Fruit fly (Drosophila melanogaster) whole organism, embryonic: ENCODE data around the gene CG14190.

Experiments used
- CG13424 ChIP-seq: fragments of 200-800 bp; sonication (Bioruptor generic); optimal IDR thresholded peaks from 2 replicates; lab custom pipeline; 2019; ENCODE audit warnings: missing biosample characterization, mild to moderate bottlenecking, missing genetic modification characterization, moderate library complexity
- CG14014 ChIP-seq: fragments of 200-800 bp; sonication (Bioruptor generic); IDR thresholded peaks from 2 replicates; pipeline ENCODE4 v1.3.6; 2022; ENCODE audit warnings: missing biosample characterization, missing genetic modification characterization
- CG14441 ChIP-seq: fragments of 200-800 bp; sonication (Bioruptor generic); IDR thresholded peaks from 2 replicates; pipeline ENCODE4 v1.3.6; 2022; ENCODE audit warnings: missing biosample characterization, missing genetic modification characterization
- CG14710 ChIP-seq: fragments of 200-800 bp; sonication (Bioruptor generic); optimal IDR thresholded peaks from 3 replicates; lab custom pipeline; 2019; ENCODE audit warnings: missing biosample characterization, mild to moderate bottlenecking, missing genetic modification characterization, moderate library complexity
- CG1602 ChIP-seq: fragments of 200-800 bp; sonication (Bioruptor generic); optimal IDR thresholded peaks from 3 replicates; lab custom pipeline; 2016; ENCODE audit warnings: missing biosample characterization, missing genetic modification characterization
- CG16813 ChIP-seq: fragments of 200-800 bp; sonication (Bioruptor generic); IDR thresholded peaks from 3 replicates; pipeline ENCODE4 v1.3.6; 2022; ENCODE audit warnings: missing biosample characterization, missing genetic modification characterization; ENCODE audit not compliant: partially characterized antibody
- CG16815 ChIP-seq: fragments of 200-800 bp; sonication (Bioruptor generic); optimal IDR thresholded peaks from 3 replicates; lab custom pipeline; 2017; ENCODE audit warnings: missing biosample characterization, mild to moderate bottlenecking, missing genetic modification characterization
- CG17829 ChIP-seq: fragments of 200-800 bp; optimal IDR thresholded peaks from 2 replicates; lab custom pipeline; 2019; ENCODE audit warnings: missing biosample characterization, mild to moderate bottlenecking, missing genetic modification characterization, moderate library complexity
- CG1832 ChIP-seq: fragments of 200-800 bp; sonication (Bioruptor generic); optimal IDR thresholded peaks from 2 replicates; lab custom pipeline; 2017; ENCODE audit warnings: missing biosample characterization, mild to moderate bottlenecking, missing genetic modification characterization, inconsistent platforms
- CG18476 ChIP-seq: fragments of 200-800 bp; sonication (Bioruptor generic); optimal IDR thresholded peaks from 2 replicates; lab custom pipeline; 2016; ENCODE audit warnings: missing biosample characterization, mild to moderate bottlenecking, missing genetic modification characterization
- CG2120 ChIP-seq: fragments of 200-800 bp; sonication (Bioruptor generic); optimal IDR thresholded peaks from 3 replicates; lab custom pipeline; 2016; ENCODE audit warnings: missing biosample characterization, missing genetic modification characterization
- CG2678 ChIP-seq: fragments of 200-800 bp; sonication (Bioruptor generic); optimal IDR thresholded peaks from 3 replicates; lab custom pipeline; 2019; ENCODE audit warnings: missing biosample characterization, mild to moderate bottlenecking, missing genetic modification characterization, moderate library complexity
- CG30403 ChIP-seq: fragments of 200-800 bp; sonication (Bioruptor generic); optimal IDR thresholded peaks from 3 replicates; lab custom pipeline; 2016; ENCODE audit warnings: missing biosample characterization, missing genetic modification characterization
- CG31441 ChIP-seq: fragments of 200-800 bp; sonication (Bioruptor generic); IDR thresholded peaks from 2 replicates; pipeline ENCODE4 v1.3.6; 2022; ENCODE audit warnings: missing biosample characterization, missing genetic modification characterization
- CG7357 ChIP-seq: fragments of 200-800 bp; sonication (Bioruptor generic); IDR thresholded peaks from 3 replicates; pipeline ENCODE4 v1.3.6; 2022; ENCODE audit warnings: missing biosample characterization, missing genetic modification characterization
- CG7556 ChIP-seq: fragments of 200-800 bp; sonication (Bioruptor generic); optimal IDR thresholded peaks from 2 replicates; lab custom pipeline; 2017; ENCODE audit warnings: missing biosample characterization, mild to moderate bottlenecking, missing genetic modification characterization
- CG7839 ChIP-seq: fragments of 200-800 bp; sonication (Bioruptor generic); optimal IDR thresholded peaks from 3 replicates; lab custom pipeline; 2018; ENCODE audit warnings: missing biosample characterization, mild to moderate bottlenecking, missing genetic modification characterization, moderate library complexity
- CG9727 ChIP-seq: fragments of 200-800 bp; sonication (Bioruptor generic); optimal IDR thresholded peaks from 3 replicates; lab custom pipeline; 2017; ENCODE audit warnings: missing biosample characterization, mild to moderate bottlenecking, missing genetic modification characterization
- CG9817 ChIP-seq: fragments of 200-800 bp; sonication (Bioruptor generic); optimal IDR thresholded peaks from 2 replicates; lab custom pipeline; 2018; ENCODE audit warnings: missing biosample characterization, mild to moderate bottlenecking, missing genetic modification characterization, moderate library complexity
- Camta ChIP-seq: fragments of 200-800 bp; sonication (Bioruptor generic); optimal IDR thresholded peaks from 2 replicates; lab custom pipeline; 2016; ENCODE audit warnings: missing biosample characterization, missing genetic modification characterization
- CoRest ChIP-seq: fragments of 200-800 bp; sonication (Bioruptor generic); optimal IDR thresholded peaks from 3 replicates; lab custom pipeline; 2018; ENCODE audit warnings: missing biosample characterization, mild to moderate bottlenecking, missing genetic modification characterization, moderate library complexity
- D ChIP-seq, 2 experiments: fragments of 200-800 bp in 1 of 2; fragments of >200 bp in 1 of 2; sonication (Bioruptor generic) in 1 of 2; optimal IDR thresholded peaks; 2 replicates in 1 of 2; 3 replicates in 1 of 2; lab custom pipeline; 2017; ENCODE audit warnings: mild to moderate bottlenecking in 1 of 2, missing biosample characterization in 1 of 2, missing genetic modification characterization in 1 of 2, missing genetic modification reagents in 1 of 2
- Dek ChIP-seq: fragments of 200-800 bp; sonication (Bioruptor generic); optimal IDR thresholded peaks from 3 replicates; lab custom pipeline; 2019; ENCODE audit warnings: missing biosample characterization, mild to moderate bottlenecking, missing genetic modification characterization, moderate library complexity
- Eip74EF ChIP-seq, 2 experiments: fragments of 200-800 bp in 1 of 2; fragments of >200 bp in 1 of 2; sonication (Bioruptor generic) in 1 of 2; optimal IDR thresholded peaks; 2 replicates each; lab custom pipeline; 2017 to 2019; ENCODE audit warnings: missing biosample characterization in 2 of 2, missing genetic modification characterization in 2 of 2, mild to moderate bottlenecking in 1 of 2, moderate library complexity in 1 of 2
- HHEX ChIP-seq: fragments of 200-800 bp; sonication (Bioruptor generic); optimal IDR thresholded peaks from 3 replicates; lab custom pipeline; 2017; ENCODE audit warnings: missing biosample characterization, mild to moderate bottlenecking, missing genetic modification characterization, missing genetic modification reagents
- Hmr ChIP-seq: fragments of 200-800 bp; sonication (Bioruptor generic); optimal IDR thresholded peaks from 3 replicates; lab custom pipeline; 2017; ENCODE audit warnings: mild to moderate bottlenecking, missing biosample characterization, missing genetic modification reagents, missing genetic modification characterization
- Meics ChIP-seq: fragments of 200-800 bp; sonication (Bioruptor generic); optimal IDR thresholded peaks from 2 replicates; lab custom pipeline; 2017; ENCODE audit warnings: missing biosample characterization, mild to moderate bottlenecking, missing genetic modification characterization
- Nf-YC ChIP-seq: fragments of 200-800 bp; optimal IDR thresholded peaks from 3 replicates; lab custom pipeline; 2019; ENCODE audit warnings: missing biosample characterization, mild to moderate bottlenecking, missing genetic modification characterization, moderate library complexity
- Pdp1 ChIP-seq, 2 experiments: fragments of 200-800 bp; sonication (Bioruptor generic); optimal IDR thresholded peaks; 3 replicates each; lab custom pipeline; 2016; ENCODE audit warnings: missing biosample characterization in 2 of 2, missing genetic modification characterization in 2 of 2, mild to moderate bottlenecking in 1 of 2, moderate library complexity in 1 of 2
- bsh ChIP-seq, 2 experiments: fragments of 200-800 bp; sonication (Bioruptor generic); optimal IDR thresholded peaks; 2 replicates each; lab custom pipeline; 2017 to 2018; ENCODE audit warnings: mild to moderate bottlenecking in 2 of 2, missing biosample characterization in 2 of 2, missing genetic modification characterization in 2 of 2, moderate library complexity in 1 of 2
- cg ChIP-seq: fragments of 200-800 bp; sonication (Bioruptor generic); optimal IDR thresholded peaks from 3 replicates; lab custom pipeline; 2019; ENCODE audit warnings: missing biosample characterization, mild to moderate bottlenecking, missing genetic modification characterization, moderate library complexity
- chif ChIP-seq, 2 experiments: fragments of 200-800 bp; sonication (Bioruptor generic); optimal IDR thresholded peaks; 3 replicates each; lab custom pipeline; 2016; ENCODE audit warnings: missing biosample characterization in 2 of 2, missing genetic modification characterization in 2 of 2
- crol ChIP-seq: fragments of 200-800 bp; sonication (Bioruptor generic); IDR thresholded peaks from 2 replicates; pipeline ENCODE4 v1.3.6; 2022; ENCODE audit warnings: missing biosample characterization, missing genetic modification characterization
- danr ChIP-seq: fragments of 200-800 bp; sonication (Bioruptor generic); IDR thresholded peaks from 2 replicates; pipeline ENCODE4 v1.3.6; 2022; ENCODE audit warnings: missing biosample characterization, missing genetic modification characterization
- dmrt11E ChIP-seq: fragments of 200-800 bp; sonication (Bioruptor generic); optimal IDR thresholded peaks from 3 replicates; lab custom pipeline; 2018; ENCODE audit warnings: missing biosample characterization, mild to moderate bottlenecking, missing genetic modification characterization, moderate library complexity
- dpn ChIP-seq, 2 experiments: fragments of 200-800 bp; sonication (Bioruptor generic); optimal IDR thresholded peaks; 3 replicates each; lab custom pipeline; 2016; ENCODE audit warnings: missing biosample characterization in 2 of 2, missing genetic modification characterization in 2 of 2
- eve ChIP-seq, 2 experiments: fragments of >200 bp; optimal IDR thresholded peaks; 2 replicates each; lab custom pipeline; 2017; ENCODE audit warnings: missing biosample characterization in 2 of 2, missing genetic modification characterization in 2 of 2
- fd96Cb ChIP-seq: fragments of 200-800 bp; sonication (Bioruptor generic); optimal IDR thresholded peaks from 2 replicates; lab custom pipeline; 2018; ENCODE audit warnings: missing biosample characterization, mild to moderate bottlenecking, missing genetic modification characterization, moderate library complexity
- gsb-n ChIP-seq: fragments of 200-800 bp; sonication (Bioruptor generic); optimal IDR thresholded peaks from 3 replicates; lab custom pipeline; 2018; ENCODE audit warnings: missing biosample characterization, mild to moderate bottlenecking, missing genetic modification characterization
- hbn ChIP-seq: fragments of 200-800 bp; sonication (Bioruptor generic); IDR thresholded peaks from 2 replicates; pipeline ENCODE4 v1.3.6; 2022; ENCODE audit warnings: missing biosample characterization, missing genetic modification characterization; ENCODE audit not compliant: partially characterized antibody
- nerfin-1 ChIP-seq: fragments of 200-800 bp; sonication (Bioruptor generic); optimal IDR thresholded peaks from 3 replicates; lab custom pipeline; 2019; ENCODE audit warnings: missing biosample characterization, mild to moderate bottlenecking, missing genetic modification characterization, moderate library complexity
- pzg ChIP-seq: fragments of 200-800 bp; sonication (Bioruptor generic); optimal IDR thresholded peaks from 3 replicates; lab custom pipeline; 2018; ENCODE audit warnings: missing biosample characterization, mild to moderate bottlenecking, missing genetic modification characterization, moderate library complexity
- seq ChIP-seq: fragments of 200-800 bp; sonication (Bioruptor generic); IDR thresholded peaks from 2 replicates; pipeline ENCODE4 v1.3.6; 2022; ENCODE audit warnings: missing biosample characterization, missing genetic modification characterization
- sob ChIP-seq: fragments of 200-800 bp; sonication (Bioruptor generic); IDR thresholded peaks from 2 replicates; pipeline ENCODE4 v1.3.6; 2022; ENCODE audit warnings: missing biosample characterization, missing genetic modification characterization
- sr ChIP-seq: fragments of 200-800 bp; sonication (Bioruptor generic); IDR thresholded peaks from 3 replicates; pipeline ENCODE4 v1.3.6; 2022; ENCODE audit warnings: missing biosample characterization, missing genetic modification characterization
- tio ChIP-seq: fragments of 200-800 bp; sonication (Bioruptor generic); optimal IDR thresholded peaks from 2 replicates; lab custom pipeline; 2017; ENCODE audit warnings: missing biosample characterization, missing genetic modification characterization, inconsistent platforms
- unpg ChIP-seq: fragments of 200-800 bp; sonication (Bioruptor generic); optimal IDR thresholded peaks from 3 replicates; lab custom pipeline; 2018; ENCODE audit warnings: missing biosample characterization, mild to moderate bottlenecking, missing genetic modification characterization, moderate library complexity

CG14190 gene

DNA sequence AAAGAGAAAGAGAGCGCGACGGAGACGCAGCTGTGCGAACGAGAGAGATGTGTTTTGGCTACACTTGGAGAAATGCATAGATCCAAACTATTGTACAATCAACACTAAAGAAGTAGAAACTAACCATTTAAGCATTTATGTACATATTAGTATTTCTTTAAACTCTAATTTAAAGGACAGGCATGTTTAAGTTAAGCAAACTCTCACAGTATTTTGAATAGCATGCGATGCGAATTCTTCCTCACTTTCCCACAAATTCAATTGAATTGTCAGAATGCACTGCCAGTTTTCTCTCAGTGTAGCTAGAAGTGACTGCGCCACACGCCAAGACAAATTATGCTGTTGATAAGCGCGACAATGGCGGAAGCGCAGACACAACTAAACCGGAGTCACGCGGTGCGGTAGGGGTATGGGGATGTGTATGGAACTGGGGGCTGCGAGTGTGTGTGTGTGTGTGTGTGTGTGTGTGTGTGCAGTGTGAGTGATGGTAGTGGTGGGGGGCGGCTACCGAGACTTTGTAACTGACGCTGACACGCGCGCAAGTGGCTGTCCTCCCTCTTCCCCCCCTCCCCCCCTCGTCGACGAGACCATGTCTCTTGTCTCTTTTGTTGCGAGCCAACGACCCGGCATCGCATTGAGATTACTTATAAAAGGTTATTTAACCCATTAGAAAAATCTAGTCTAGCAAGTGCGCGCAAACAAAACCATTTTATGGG is 50.3 kb downstream of the CG14190 start (continued):
- TF ChIP-seq unpg (GFP tag; lab: Kevin White, UChicago) (peak; percentile 38), Pdp1 (GFP tag; optimal IDR thresholded peaks at IDR 0.05; lab: Kevin White, UChicago) (peak in 1 of 2 experiments; percentile 30), gsb-n (tag; lab: Kevin White, UChicago) (no peak), CG16815 (peak; percentile 11), chif (GFP tag; optimal IDR thresholded peaks at IDR 0.05; lab: Kevin White, UChicago) (peak in 1 of 2 experiments; percentile 21), Camta (GFP tag; lab: Kevin White, UChicago) (no peak), CG7556 (GFP tag; lab: Kevin White, UChicago) (peak; percentile 57), dpn (GFP tag; optimal IDR thresholded peaks at IDR 0.05; lab: Kevin White, UChicago) (peak; percentile 4 to 14), CG7357 (0 out of 3 replicates have a peak, but pooled peaks have one; percentile 22), CG18476 (GFP tag; lab: Kevin White, UChicago) (peak; percentile 15), CG31441 (peak; percentile 39; the same call in 1 of the 2 replicates), bsh (GFP tag; optimal IDR thresholded peaks at IDR 0.05; lab: Kevin White, UChicago) (peak in 1 of 2 experiments; percentile 36), CG9727 (GFP tag; lab: Kevin White, UChicago) (peak; percentile 11), eve (GFP tag; optimal IDR thresholded peaks at IDR 0.05; lab: Kevin White, UChicago) (peak in 1 of 2 experiments; percentile 78), CG14710 (tag; lab: Kevin White, UChicago) (peak; percentile 19), Meics (GFP tag; lab: Kevin White, UChicago) (peak; percentile 55), CG1602 (peak; percentile 15), CoRest (tag; lab: Kevin White, UChicago) (peak; percentile 51), CG14441 (GFP tag; lab: Robert Waterston, UW) (no peak), dmrt11E (tag; lab: Kevin White, UChicago) (no peak), pzg (GFP tag; lab: Kevin White, UChicago) (no peak), hbn (GFP tag; lab: Robert Waterston, UW) (no peak), danr (GFP tag; lab: Robert Waterston, UW) (no peak), CG16813 (GFP tag; lab: Robert Waterston, UW) (no peak), tio (GFP tag; lab: Kevin White, UChicago) (peak; percentile 30), seq (GFP tag; lab: Robert Waterston, UW) (no peak), D (optimal IDR thresholded peaks at IDR 0.05; lab: Kevin White, UChicago) (no peak), D (GFP tag; optimal IDR thresholded peaks at IDR 0.05; lab: Kevin White, UChicago) (peak; percentile 4), sr (GFP tag; lab: Robert Waterston, UW) (no peak), nerfin-1 (tag; lab: Kevin White, UChicago) (peak; percentile 26), CG17829 (tag; lab: Kevin White, UChicago) (peak; percentile 1), crol (GFP tag; lab: Robert Waterston, UW) (peak; percentile 70), CG9817 (tag; lab: Kevin White, UChicago) (peak; percentile 37), fd96Cb (tag; lab: Kevin White, UChicago) (peak; percentile 29), CG2678 (tag; lab: Kevin White, UChicago) (peak; percentile 68), CG2120 (peak; percentile 58), Dek (tag; lab: Kevin White, UChicago) (no peak), Eip74EF (GFP tag; optimal IDR thresholded peaks at IDR 0.05; lab: Kevin White, UChicago) (peak in 1 of 2 experiments; percentile 49), CG7839 (peak; percentile 68), sob (GFP tag; lab: Robert Waterston, UW) (peak; percentile 11; the same call in 1 of the 2 replicates), HHEX (GFP tag; lab: Kevin White, UChicago) (peak; percentile 49), CG13424 (tag; lab: Kevin White, UChicago) (peak; percentile 50), CG14014 (GFP tag; lab: Robert Waterston, UW) (no peak), cg (GFP tag; lab: Kevin White, UChicago) (peak; percentile 11), Hmr (GFP tag; lab: Kevin White, UChicago) (peak; percentile 51), CG30403 (GFP tag; lab: Kevin White, UChicago) (peak; percentile 52), Nf-YC (tag; lab: Kevin White, UChicago) (peak; percentile 7), CG1832 (GFP tag; lab: Kevin White, UChicago) (no peak)
